Worm (Caenorhabditis elegans): ENCODE results near the gene imp-3.

ce11 chrIV:7764319-7764718 lies 25.1 kb downstream of the imp-3 start:
- TF ChIP-seq unc-39 (tag; optimal IDR thresholded peaks at IDR 0.05), result no peak
- no peak for TF ChIP-seq nhr-28 (tag; optimal IDR thresholded peaks at IDR 0.05)
- no peak for TF ChIP-seq snpc-4 (tag; optimal IDR thresholded peaks at IDR 0.05)
- TF ChIP-seq ztf-11 (tag; optimal IDR thresholded peaks at IDR 0.05), result no peak
- no peak for TF ChIP-seq blmp-1 (tag; optimal IDR thresholded peaks at IDR 0.05)
- no peak for TF ChIP-seq lsy-2 (tag; optimal IDR thresholded peaks at IDR 0.05)

Data from whole organism, mixed stage, embryonic.